Worm (Caenorhabditis elegans): ENCODE data around the gene F46C5.9.

- TF ChIP-seq him-1 (tag; optimal IDR thresholded peaks at IDR 0.05): no peak
- TF ChIP-seq unc-62 (GFP tag; optimal IDR thresholded peaks at IDR 0.05): no peak
These were observed 12.2 kb upstream of the F46C5.9 start for ce11 chrII:8822711-8823110.
